Worm (Caenorhabditis elegans) whole organism, young adult: ENCODE measurements around the gene T22B3.3.

Experiments used
- F49E8.2 ChIP-seq: sonication (generic microtip); optimal IDR thresholded peaks from 3 replicates; lab custom pipeline; 2017; ENCODE audit warnings: missing genetic modification characterization, mild to moderate bottlenecking, missing compliant biosample characterization, antibody characterized with exemption, moderate library complexity; ENCODE audit not compliant: insufficient read depth
- efl-1 ChIP-seq: fragments of 150-350 bp; optimal IDR thresholded peaks from 2 replicates; lab custom pipeline; 2014; ENCODE audit warnings: missing biosample characterization, missing genetic modification reagents, missing genetic modification characterization
- egl-44 ChIP-seq: fragments of 200-800 bp; sonication (Bioruptor generic); IDR thresholded peaks from 2 replicates; pipeline ENCODE4 v1.3.6; 2022; ENCODE audit warnings: missing genetic modification reagents, missing genetic modification characterization, missing compliant biosample characterization
- snpc-1.1 ChIP-seq: sonication (generic microtip); optimal IDR thresholded peaks from 2 replicates; lab custom pipeline; 2017; ENCODE audit warnings: missing genetic modification characterization, mild to moderate bottlenecking, missing compliant biosample characterization, antibody characterized with exemption, moderate library complexity, missing genotype, missing genetic modification reagents; ENCODE audit not compliant: insufficient read depth
- snpc-4 ChIP-seq, 5 experiments: fragments of 150-350 bp in 1 of 5; sonication (generic microtip) in 4 of 5; optimal IDR thresholded peaks; 2 replicates each; lab custom pipeline; 2014 to 2018; ENCODE audit warnings: missing genetic modification characterization in 5 of 5, missing biosample characterization in 3 of 5, antibody characterized with exemption in 2 of 5, mild to moderate bottlenecking in 2 of 5, missing compliant biosample characterization in 2 of 5, missing genotype in 2 of 5, moderate library complexity in 2 of 5, missing genetic modification reagents in 1 of 5
- tbp1 ChIP-seq: fragments of 200-800 bp; sonication (Bioruptor generic); optimal IDR thresholded peaks from 2 replicates; lab custom pipeline; 2018; ENCODE audit warnings: mild to moderate bottlenecking, missing genetic modification characterization, missing compliant biosample characterization

DNA sequence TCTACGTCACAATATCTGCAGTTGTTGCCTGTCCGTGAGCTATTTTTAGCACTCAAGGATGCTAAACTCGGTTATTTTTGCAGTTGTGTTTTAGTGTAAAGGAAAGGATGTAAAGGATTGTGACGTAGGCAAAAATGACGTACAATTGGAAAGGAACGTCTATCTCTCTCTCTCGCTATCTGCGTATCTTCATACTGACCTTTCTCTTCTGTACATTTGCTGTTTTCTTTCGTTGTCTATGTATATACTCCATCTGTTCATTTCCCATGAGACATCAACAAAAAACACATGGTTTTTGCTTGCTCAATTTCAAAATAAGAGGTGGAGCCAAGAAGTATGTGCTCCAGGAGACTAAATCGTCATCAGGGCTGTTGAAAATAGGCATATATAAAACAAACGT, 40.7 kb upstream of the T22B3.3 start:
- TF ChIP-seq snpc-1.1 (no peak), F49E8.2 (tag; lab: Kevin White, UChicago) (no peak), egl-44 (GFP tag; lab: Robert Waterston, UW) (no peak), efl-1 (GFP tag; lab: Kevin White, UChicago) (no peak), tbp1 (GFP tag; lab: Kevin White, UChicago) (no peak), snpc-4 (GFP tag; optimal IDR thresholded peaks at IDR 0.05; lab: Kevin White, UChicago) (no peak), snpc-4 (tag; optimal IDR thresholded peaks at IDR 0.05; lab: Kevin White, UChicago) (no peak)
